Fruit fly (Drosophila melanogaster) whole organism: ENCODE data around the gene CG32269.

ENCODE experiments used
- CG8478 ChIP-seq: fragments of >200 bp; optimal IDR thresholded peaks from 2 replicates; lab custom pipeline; 2018; ENCODE audit warnings: inconsistent platforms
- Dll ChIP-seq: fragments of >200 bp; optimal IDR thresholded peaks from 2 replicates; lab custom pipeline; 2017
- pan ChIP-seq: fragments of >200 bp; optimal IDR thresholded peaks from 2 replicates; lab custom pipeline; 2017
- usp ChIP-seq: fragments of >200 bp; optimal IDR thresholded peaks from 2 replicates; lab custom pipeline; 2017; ENCODE audit warnings: missing biosample characterization, missing genetic modification characterization, mixed read lengths

DNA sequence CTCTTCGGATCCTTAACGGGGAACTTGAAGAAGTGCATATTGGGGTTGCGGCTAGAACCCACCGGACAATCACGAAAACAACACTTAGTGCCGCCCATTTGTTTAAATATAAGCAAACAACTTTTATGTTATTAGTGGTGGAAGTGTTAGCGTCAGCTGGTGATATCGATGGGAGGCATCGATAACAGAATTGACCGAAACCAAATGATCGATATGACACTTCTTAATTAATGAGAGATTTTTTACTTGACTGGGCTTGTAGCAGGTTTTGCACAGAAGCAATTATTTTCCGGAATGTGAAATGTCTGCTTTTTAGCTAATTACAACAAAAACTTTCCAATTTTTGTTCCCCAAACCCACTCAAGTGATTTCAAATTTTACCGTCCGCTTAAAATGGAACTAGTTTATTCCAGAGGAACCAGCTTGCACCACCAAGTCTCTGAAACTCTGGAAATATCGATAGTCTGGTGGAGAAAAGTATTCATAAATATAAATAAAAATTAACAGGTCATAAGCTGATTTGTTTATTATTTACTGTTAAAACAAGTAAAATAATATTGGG, 16.4 kb downstream of the CG32269 start, which contains the start of gene CG14965:
- no peak for TF ChIP-seq pan (lab: Kevin White, UChicago)
- TF ChIP-seq usp (GFP tag; lab: Kevin White, UChicago), result no peak
- TF ChIP-seq Dll, result no peak
- no peak for TF ChIP-seq CG8478 (lab: Kevin White, UChicago)
